Fruit fly (Drosophila melanogaster) whole organism, embryonic: Measurements from ENCODE around the gene CG5565.
A peak's percentile ranks its signal among the peaks of the same experiment; 100 is the strongest.

Source experiments
- Aef1 ChIP-seq: fragments of 200-800 bp; sonication (Bioruptor generic); IDR thresholded peaks from 3 replicates; pipeline ENCODE4 v1.3.6; 2022; ENCODE audit warnings: missing biosample characterization, missing genetic modification characterization
- B-H2 ChIP-seq: fragments of 200-800 bp; sonication (Bioruptor generic); optimal IDR thresholded peaks from 2 replicates; lab custom pipeline; 2018; ENCODE audit warnings: missing biosample characterization, mild to moderate bottlenecking, missing genetic modification characterization
- CG10267 ChIP-seq: fragments of 200-800 bp; sonication (Bioruptor generic); optimal IDR thresholded peaks from 2 replicates; lab custom pipeline; 2018; ENCODE audit warnings: missing biosample characterization, mild to moderate bottlenecking, missing genetic modification characterization, moderate library complexity
- CG12219 ChIP-seq: fragments of 200-800 bp; sonication (Bioruptor generic); optimal IDR thresholded peaks from 3 replicates; lab custom pipeline; 2018; ENCODE audit warnings: missing biosample characterization, mild to moderate bottlenecking, missing genetic modification characterization
- CG12236 ChIP-seq: fragments of 200-800 bp; sonication (Bioruptor generic); optimal IDR thresholded peaks from 2 replicates; lab custom pipeline; 2016; ENCODE audit warnings: missing biosample characterization, missing genetic modification characterization
- CG12299 ChIP-seq: fragments of 200-800 bp; sonication (Bioruptor generic); optimal IDR thresholded peaks from 2 replicates; lab custom pipeline; 2018; ENCODE audit warnings: missing biosample characterization, mild to moderate bottlenecking, missing genetic modification characterization
- CG12744 ChIP-seq: fragments of 200-800 bp; sonication (Bioruptor generic); optimal IDR thresholded peaks from 2 replicates; lab custom pipeline; 2016; ENCODE audit warnings: missing biosample characterization, missing genetic modification characterization
- CG17328 ChIP-seq: fragments of 200-800 bp; sonication (Bioruptor generic); IDR thresholded peaks from 2 replicates; pipeline ENCODE4 v1.3.6; 2022; ENCODE audit warnings: missing biosample characterization, missing genetic modification characterization
- CG18262 ChIP-seq: fragments of 200-800 bp; optimal IDR thresholded peaks from 3 replicates; lab custom pipeline; 2019; ENCODE audit warnings: missing biosample characterization, mild to moderate bottlenecking, missing genetic modification characterization, moderate library complexity
- CG2889 ChIP-seq: fragments of 200-800 bp; sonication (Bioruptor generic); IDR thresholded peaks from 3 replicates; pipeline ENCODE4 v1.3.6; 2022; ENCODE audit warnings: missing biosample characterization, missing genetic modification characterization
- CG3281 ChIP-seq: fragments of 200-800 bp; sonication (Bioruptor generic); optimal IDR thresholded peaks from 3 replicates; lab custom pipeline; 2017; ENCODE audit warnings: missing biosample characterization, mild to moderate bottlenecking, missing genetic modification characterization
- CG4707 ChIP-seq: fragments of 200-800 bp; sonication (Bioruptor generic); optimal IDR thresholded peaks from 2 replicates; lab custom pipeline; 2018; ENCODE audit warnings: missing biosample characterization, mild to moderate bottlenecking, missing genetic modification characterization, moderate library complexity
- CG6254 ChIP-seq: fragments of 200-800 bp; sonication (Bioruptor generic); optimal IDR thresholded peaks from 3 replicates; lab custom pipeline; 2017; ENCODE audit warnings: mild to moderate bottlenecking, missing biosample characterization, missing genetic modification reagents, missing genetic modification characterization
- CG6272 ChIP-seq: fragments of 200-800 bp; sonication (Bioruptor generic); IDR thresholded peaks from 2 replicates; pipeline ENCODE4 v1.3.6; 2022; ENCODE audit warnings: missing biosample characterization, missing genetic modification characterization
- CG6689 ChIP-seq: fragments of 200-800 bp; sonication (Bioruptor generic); IDR thresholded peaks from 2 replicates; pipeline ENCODE4 v1.3.6; 2022; ENCODE audit warnings: missing biosample characterization, missing genetic modification characterization
- CG6791 ChIP-seq: fragments of 200-800 bp; sonication (Bioruptor generic); IDR thresholded peaks from 3 replicates; pipeline ENCODE4 v1.3.6; 2022; ENCODE audit warnings: missing biosample characterization, missing genetic modification characterization; ENCODE audit not compliant: partially characterized antibody
- CG8281 ChIP-seq: fragments of 200-800 bp; sonication (Bioruptor generic); optimal IDR thresholded peaks from 2 replicates; lab custom pipeline; 2018; ENCODE audit warnings: missing biosample characterization, mild to moderate bottlenecking, missing genetic modification characterization, moderate library complexity
- Dip2 ChIP-seq: fragments of 200-800 bp; sonication (Bioruptor generic); IDR thresholded peaks from 2 replicates; pipeline ENCODE4 v1.3.6; 2022; ENCODE audit warnings: missing biosample characterization, missing genetic modification characterization
- Dref ChIP-seq: fragments of 200-800 bp; sonication (Bioruptor generic); IDR thresholded peaks from 2 replicates; pipeline ENCODE4 v1.3.6; 2022; ENCODE audit warnings: missing biosample characterization, missing genetic modification characterization
- HLHmδ ChIP-seq: fragments of 200-800 bp; sonication (Bioruptor generic); optimal IDR thresholded peaks from 2 replicates; lab custom pipeline; 2018; ENCODE audit warnings: missing biosample characterization, mild to moderate bottlenecking, missing genetic modification characterization, moderate library complexity
- Lpt ChIP-seq: fragments of >200 bp; optimal IDR thresholded peaks from 2 replicates; lab custom pipeline; 2018; ENCODE audit warnings: missing biosample characterization, missing genetic modification characterization
- Med ChIP-seq: fragments of 200-800 bp; sonication (Bioruptor generic); peaks from one replicate; lab custom pipeline; 2016; ENCODE audit warnings: missing biosample characterization, missing genetic modification characterization, mild to moderate bottlenecking, inconsistent platforms, moderate library complexity
- NK7.1 ChIP-seq: fragments of 200-800 bp; sonication (Bioruptor generic); optimal IDR thresholded peaks from 3 replicates; lab custom pipeline; 2016; ENCODE audit warnings: missing biosample characterization, missing genetic modification characterization
- Nf-YA ChIP-seq: fragments of 200-800 bp; sonication (Bioruptor generic); IDR thresholded peaks from 2 replicates; pipeline ENCODE4 v1.3.6; 2022; ENCODE audit warnings: missing biosample characterization, missing genetic modification characterization
- Pdp1 ChIP-seq, 2 experiments: fragments of 200-800 bp; sonication (Bioruptor generic); optimal IDR thresholded peaks; 3 replicates each; lab custom pipeline; 2016; ENCODE audit warnings: missing biosample characterization in 2 of 2, missing genetic modification characterization in 2 of 2, mild to moderate bottlenecking in 1 of 2, moderate library complexity in 1 of 2
- Rfx ChIP-seq: fragments of 200-800 bp; sonication (Bioruptor generic); IDR thresholded peaks from 2 replicates; pipeline ENCODE4 v1.3.6; 2022; ENCODE audit warnings: missing biosample characterization, missing genetic modification characterization
- Scr ChIP-seq: fragments of 200-800 bp; sonication (Bioruptor generic); IDR thresholded peaks from 2 replicates; pipeline ENCODE4 v1.3.6; 2022; ENCODE audit warnings: missing biosample characterization, missing genetic modification characterization; ENCODE audit not compliant: partially characterized antibody
- Six4 ChIP-seq: fragments of 200-800 bp; sonication (Bioruptor generic); optimal IDR thresholded peaks from 2 replicates; lab custom pipeline; 2016; ENCODE audit warnings: missing biosample characterization, missing genetic modification characterization
- Sox102F ChIP-seq: fragments of 200-800 bp; sonication (Bioruptor generic); optimal IDR thresholded peaks from 2 replicates; lab custom pipeline; 2018; ENCODE audit warnings: missing biosample characterization, mild to moderate bottlenecking, missing genetic modification characterization, moderate library complexity
- abd-A ChIP-seq: fragments of 200-800 bp; sonication (Bioruptor generic); optimal IDR thresholded peaks from 3 replicates; lab custom pipeline; 2019; ENCODE audit warnings: missing biosample characterization, mild to moderate bottlenecking, missing genetic modification characterization, moderate library complexity
- bab2 ChIP-seq: fragments of 200-800 bp; sonication (Bioruptor generic); optimal IDR thresholded peaks from 2 replicates; lab custom pipeline; 2016; ENCODE audit warnings: missing biosample characterization, missing genetic modification characterization
- bsh ChIP-seq, 2 experiments: fragments of 200-800 bp; sonication (Bioruptor generic); optimal IDR thresholded peaks; 2 replicates each; lab custom pipeline; 2017 to 2018; ENCODE audit warnings: mild to moderate bottlenecking in 2 of 2, missing biosample characterization in 2 of 2, missing genetic modification characterization in 2 of 2, moderate library complexity in 1 of 2
- chif ChIP-seq, 2 experiments: fragments of 200-800 bp; sonication (Bioruptor generic); optimal IDR thresholded peaks; 3 replicates each; lab custom pipeline; 2016; ENCODE audit warnings: missing biosample characterization in 2 of 2, missing genetic modification characterization in 2 of 2
- da ChIP-seq: fragments of 200-800 bp; sonication (Bioruptor generic); optimal IDR thresholded peaks from 2 replicates; lab custom pipeline; 2016; ENCODE audit warnings: missing biosample characterization, missing genetic modification characterization
- dan ChIP-seq: fragments of 200-800 bp; sonication (Bioruptor generic); IDR thresholded peaks from 2 replicates; pipeline ENCODE4 v1.3.6; 2022; ENCODE audit warnings: missing biosample characterization, missing genetic modification characterization
- gce ChIP-seq: fragments of 200-800 bp; sonication (Bioruptor generic); IDR thresholded peaks from 3 replicates; pipeline ENCODE4 v1.3.6; 2022; ENCODE audit warnings: missing biosample characterization, missing genetic modification characterization
- hb ChIP-seq: fragments of 200-800 bp; sonication (Bioruptor generic); IDR thresholded peaks from 3 replicates; pipeline ENCODE4 v1.3.6; 2022; ENCODE audit warnings: missing biosample characterization, missing genetic modification characterization; ENCODE audit not compliant: partially characterized antibody
- hkb ChIP-seq, 2 experiments: fragments of 200-800 bp in 1 of 2; fragments of >200 bp in 1 of 2; sonication (Bioruptor generic) in 1 of 2; IDR thresholded peaks in 1 of 2; optimal IDR thresholded peaks in 1 of 2; 2 replicates each; pipeline versions ENCODE4 v1.3.6 to Lab custom; 2017 to 2022; ENCODE audit warnings: missing biosample characterization in 1 of 2, missing genetic modification characterization in 1 of 2
- kay ChIP-seq: fragments of 200-800 bp; sonication (Bioruptor generic); optimal IDR thresholded peaks from 2 replicates; lab custom pipeline; 2016; ENCODE audit warnings: missing biosample characterization, missing genetic modification characterization
- klu ChIP-seq: fragments of 200-800 bp; sonication (Bioruptor generic); IDR thresholded peaks from 2 replicates; pipeline ENCODE4 v1.3.6; 2022; ENCODE audit warnings: missing biosample characterization, missing genetic modification characterization
- lab ChIP-seq: fragments of 200-800 bp; sonication (Bioruptor generic); optimal IDR thresholded peaks from 3 replicates; lab custom pipeline; 2017; ENCODE audit warnings: missing biosample characterization, missing genetic modification characterization, mild to moderate bottlenecking, moderate library complexity, missing genetic modification reagents
- otp ChIP-seq: fragments of 200-800 bp; sonication (Bioruptor generic); IDR thresholded peaks from 3 replicates; pipeline ENCODE4, ENCODE4 v1.3.6; 2022; ENCODE audit warnings: missing biosample characterization, missing genetic modification characterization
- pum ChIP-seq: fragments of 200-800 bp; sonication (Bioruptor generic); optimal IDR thresholded peaks from 2 replicates; lab custom pipeline; 2016; ENCODE audit warnings: missing biosample characterization, missing genetic modification characterization
- sens ChIP-seq: fragments of 200-800 bp; sonication (Bioruptor generic); peaks from one replicate; lab custom pipeline; 2016; ENCODE audit warnings: missing biosample characterization, missing genetic modification characterization
- slp2 ChIP-seq: fragments of 200-800 bp; sonication (Bioruptor generic); optimal IDR thresholded peaks from 2 replicates; lab custom pipeline; 2016; ENCODE audit warnings: missing biosample characterization, missing genetic modification characterization
- sob ChIP-seq: fragments of 200-800 bp; sonication (Bioruptor generic); IDR thresholded peaks from 2 replicates; pipeline ENCODE4 v1.3.6; 2022; ENCODE audit warnings: missing biosample characterization, missing genetic modification characterization
- tin ChIP-seq: fragments of 200-800 bp; sonication (Bioruptor generic); optimal IDR thresholded peaks from 3 replicates; lab custom pipeline; 2016; ENCODE audit warnings: missing biosample characterization, missing genetic modification characterization
- twi ChIP-seq: fragments of 200-800 bp; optimal IDR thresholded peaks from 2 replicates; lab custom pipeline; 2019; ENCODE audit warnings: missing biosample characterization, mild to moderate bottlenecking, missing genetic modification characterization, moderate library complexity
- vvl ChIP-seq: fragments of 200-800 bp; sonication (Bioruptor generic); IDR thresholded peaks from 2 replicates; pipeline ENCODE4 v1.3.6; 2022; ENCODE audit warnings: missing biosample characterization, missing genetic modification characterization

The CG5565 gene

DNA sequence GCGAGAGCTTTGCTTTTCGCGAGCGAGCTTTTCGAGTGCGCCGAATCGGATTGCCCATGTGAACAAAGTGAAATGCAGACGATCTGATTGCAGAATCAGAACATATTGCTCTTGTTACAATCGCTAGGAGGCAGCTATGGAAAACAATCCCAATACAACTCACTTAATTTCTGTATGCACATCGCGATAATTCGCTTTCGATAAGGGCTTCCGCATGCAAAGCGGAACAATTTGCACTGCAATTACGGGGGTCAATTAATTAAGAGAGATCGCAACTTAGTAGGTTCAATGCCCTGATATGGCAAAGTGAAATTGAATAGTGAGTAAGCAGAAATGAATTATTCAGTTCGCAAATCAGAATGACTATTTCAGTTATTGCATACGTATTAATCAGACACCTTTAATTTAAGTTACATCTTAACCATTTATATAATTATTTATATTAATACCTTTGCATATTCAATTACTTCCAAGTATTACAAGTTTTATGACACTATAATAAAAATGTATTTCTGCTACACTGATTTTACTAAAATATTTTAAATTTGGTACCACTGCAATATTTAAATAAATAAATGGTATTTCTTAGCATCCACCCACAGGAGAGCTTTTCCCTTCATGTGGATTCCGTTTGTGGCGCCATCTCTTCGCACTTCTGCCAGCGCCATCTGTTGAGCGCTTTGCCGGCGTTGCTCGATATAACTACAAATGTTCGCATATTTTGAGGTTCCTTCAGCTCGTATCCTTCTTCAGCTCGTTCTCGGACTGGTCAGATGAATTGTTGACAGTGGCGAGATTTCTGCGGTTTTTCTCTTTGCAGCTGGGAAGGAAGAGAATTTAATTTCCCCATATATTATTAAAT lies 6.3 kb upstream of the CG5565 start, which contains the start of gene NLaz:
TSS of gene NLaz (minus strand) at position 51 of the 862 bp plus-strand sequence.
- TF ChIP-seq Lpt (GFP tag; lab: Kevin White, UChicago) (no peak), CG6254 (GFP tag; lab: Kevin White, UChicago) (no peak), abd-A (tag; lab: Kevin White, UChicago) (no peak), twi (tag; lab: Kevin White, UChicago) (no peak), CG12744 (GFP tag; lab: Kevin White, UChicago) (peak; percentile 37), CG10267 (no peak), Six4 (GFP tag; lab: Kevin White, UChicago) (no peak), da (GFP tag; lab: Kevin White, UChicago) (peak; percentile 11), slp2 (GFP tag; lab: Kevin White, UChicago) (no peak), CG6272 (no peak), Med (peak; percentile 94), Dip2 (GFP tag; lab: Robert Waterston, UW) (no peak), kay (GFP tag; lab: Kevin White, UChicago) (no peak), dan (no peak), Pdp1 (GFP tag; optimal IDR thresholded peaks at IDR 0.05; lab: Kevin White, UChicago) (peak in 1 of 2 experiments; percentile 21), CG17328 (GFP tag; lab: Robert Waterston, UW) (peak; percentile 62), Scr (GFP tag; lab: Robert Waterston, UW) (no peak), bab2 (peak; percentile 65), CG12219 (GFP tag; lab: Kevin White, UChicago) (no peak), Sox102F (peak; percentile 45), CG4707 (GFP tag; lab: Kevin White, UChicago) (no peak), tin (peak; percentile 44), Nf-YA (GFP tag; lab: Robert Waterston, UW) (0 out of 2 replicates have a peak, but pooled peaks have one; percentile 21), Dref (GFP tag; lab: Robert Waterston, UW) (no peak), Rfx (peak; percentile 85), CG6791 (GFP tag; lab: Robert Waterston, UW) (0 out of 3 replicates have a peak, but pooled peaks have one; percentile 33), HLHmδ (GFP tag; lab: Kevin White, UChicago) (no peak), NK7.1 (GFP tag; lab: Kevin White, UChicago) (no peak), CG3281 (no peak), gce (0 out of 3 replicates have a peak, but pooled peaks have one; percentile 11), klu (GFP tag; lab: Robert Waterston, UW) (no peak), sens (peak; percentile 75), otp (GFP tag; lab: Robert Waterston, UW) (no peak), chif (GFP tag; optimal IDR thresholded peaks at IDR 0.05; lab: Kevin White, UChicago) (peak in 1 of 2 experiments; percentile 27), CG12236 (GFP tag; lab: Kevin White, UChicago) (no peak), lab (GFP tag; lab: Kevin White, UChicago) (no peak), sob (GFP tag; lab: Robert Waterston, UW) (peak; percentile 46; the same call in 1 of the 2 replicates), vvl (GFP tag; lab: Robert Waterston, UW) (peak; percentile 85; the same call in 1 of the 2 replicates), hb (GFP tag; lab: Robert Waterston, UW) (no peak), bsh (GFP tag; optimal IDR thresholded peaks at IDR 0.05; lab: Kevin White, UChicago) (no peak), hkb (optimal IDR thresholded peaks at IDR 0.05; lab: Kevin White, UChicago) (no peak), hkb (GFP tag; IDR thresholded peaks at IDR 0.05; lab: Robert Waterston, UW) (no peak), CG18262 (tag; lab: Kevin White, UChicago) (no peak), CG12299 (tag; lab: Kevin White, UChicago) (no peak), B-H2 (peak; percentile 4), CG2889 (GFP tag; lab: Robert Waterston, UW) (no peak), Aef1 (GFP tag; lab: Robert Waterston, UW) (peak; percentile 52; the same call in 1 of the 3 replicates), pum (GFP tag; lab: Kevin White, UChicago) (peak; percentile 9), CG6689 (GFP tag; lab: Robert Waterston, UW) (no peak), CG8281 (tag; lab: Kevin White, UChicago) (no peak)
